Fruit fly (Drosophila melanogaster): Measurements from ENCODE around the gene CG4119.

The CG4119 gene

dm6 chrX:5649998-5650397 is 15.9 kb upstream of the CG4119 start:
- TF ChIP-seq Dll (optimal IDR thresholded peaks at IDR 0.05), result no peak
- no peak for TF ChIP-seq psq (optimal IDR thresholded peaks at IDR 0.05)
- TF ChIP-seq usp (GFP tag; optimal IDR thresholded peaks at IDR 0.05), result no peak
- no peak for TF ChIP-seq EcR (GFP tag; optimal IDR thresholded peaks at IDR 0.05)
- TF ChIP-seq CG8478 (optimal IDR thresholded peaks at IDR 0.05), result no peak
- no peak for TF ChIP-seq pan (optimal IDR thresholded peaks at IDR 0.05)

DNA sequence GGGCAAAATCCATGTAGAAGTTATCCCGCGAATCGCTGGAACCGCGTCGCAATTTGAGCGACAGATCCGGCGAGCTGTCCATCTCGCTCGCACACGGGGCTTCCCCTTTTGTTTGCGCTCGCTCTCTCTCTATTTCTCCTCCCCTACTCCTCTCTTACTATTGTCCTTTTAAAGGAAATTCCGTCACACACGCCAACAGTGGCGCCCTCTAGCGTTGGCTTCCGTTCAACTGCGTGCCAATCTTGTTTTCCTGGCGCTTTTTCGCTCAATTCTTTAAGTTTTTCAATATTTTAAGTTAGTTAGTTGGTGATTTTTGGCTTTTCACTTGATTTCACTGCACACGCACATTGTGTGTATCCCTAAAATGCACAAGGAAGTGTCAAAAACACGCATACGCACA is 3.9 kb upstream of the CG4119 start:
- TF ChIP-seq CG8478 (optimal IDR thresholded peaks at IDR 0.05), result no peak

dm6 chrX:5662761-5663160 is 3.1 kb upstream of the CG4119 start, which contains the start of gene OtopLc:
OtopLc (minus strand) TSS chrX:5662861.
- no peak for TF ChIP-seq CG8478 (optimal IDR thresholded peaks at IDR 0.05)
- TF ChIP-seq pan (optimal IDR thresholded peaks at IDR 0.05), result no peak
- no peak for TF ChIP-seq usp (GFP tag; optimal IDR thresholded peaks at IDR 0.05)
- no peak for TF ChIP-seq psq (optimal IDR thresholded peaks at IDR 0.05)
- TF ChIP-seq Dll (optimal IDR thresholded peaks at IDR 0.05), result no peak
- no peak for TF ChIP-seq EcR (GFP tag; optimal IDR thresholded peaks at IDR 0.05)

DNA sequence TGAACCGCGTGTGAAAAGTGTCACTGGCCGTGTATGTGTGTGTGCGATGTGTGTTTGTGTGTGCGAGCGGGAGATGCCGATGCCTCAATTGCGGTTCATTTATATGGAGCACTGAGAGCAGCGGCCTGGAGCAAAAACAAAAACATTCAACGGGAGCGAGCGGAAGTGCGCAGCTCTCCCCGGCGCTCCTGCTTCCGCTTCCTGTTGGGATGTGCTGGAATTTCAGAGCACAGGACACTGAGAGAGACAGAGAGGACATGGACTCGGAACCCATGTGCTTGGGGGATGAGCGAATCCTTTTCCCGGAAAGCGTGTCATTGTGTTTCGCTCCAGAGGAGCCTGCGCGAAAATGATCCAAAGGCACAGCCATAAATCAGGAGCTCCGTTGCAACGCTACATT is 1.6 kb upstream of the CG4119 start:
- TF ChIP-seq psq (optimal IDR thresholded peaks at IDR 0.05), result no peak
- no peak for TF ChIP-seq usp (GFP tag; optimal IDR thresholded peaks at IDR 0.05)
- TF ChIP-seq EcR (GFP tag; optimal IDR thresholded peaks at IDR 0.05), result no peak
- TF ChIP-seq Dll (optimal IDR thresholded peaks at IDR 0.05), result no peak

dm6 chrX:5671537-5672029 is 5.7 kb downstream of the CG4119 start, which contains the start of gene Rab18:
Rab18 (minus strand) TSS chrX:5671812.
- TF ChIP-seq Dll (optimal IDR thresholded peaks at IDR 0.05) (no peak), pan (optimal IDR thresholded peaks at IDR 0.05) (no peak), EcR (GFP tag; optimal IDR thresholded peaks at IDR 0.05) (no peak), psq (optimal IDR thresholded peaks at IDR 0.05) (no peak), CG8478 (optimal IDR thresholded peaks at IDR 0.05) (no peak), usp (GFP tag; optimal IDR thresholded peaks at IDR 0.05) (no peak)

dm6 chrX:5672243-5673051 is 6.6 kb downstream of the CG4119 start, which contains the start of gene RpL35:
RpL35 (plus strand) TSS chrX:5672401.
- TF ChIP-seq EcR (GFP tag; optimal IDR thresholded peaks at IDR 0.05), result no peak

- TF ChIP-seq pan (optimal IDR thresholded peaks at IDR 0.05), result no peak
- no peak for TF ChIP-seq psq (optimal IDR thresholded peaks at IDR 0.05)
- no peak for TF ChIP-seq EcR (GFP tag; optimal IDR thresholded peaks at IDR 0.05)
- TF ChIP-seq Dll (optimal IDR thresholded peaks at IDR 0.05), result no peak
- no peak for TF ChIP-seq usp (GFP tag; optimal IDR thresholded peaks at IDR 0.05)
- TF ChIP-seq CG8478 (optimal IDR thresholded peaks at IDR 0.05), result no peak
Measured at dm6 chrX:5676855-5677254, 11.0 kb downstream of the CG4119 start.

dm6 chrX:5677400-5678177 is 11.7 kb downstream of the CG4119 start:
- TF ChIP-seq EcR (GFP tag; optimal IDR thresholded peaks at IDR 0.05), result no peak
- no peak for TF ChIP-seq psq (optimal IDR thresholded peaks at IDR 0.05)
- no peak for TF ChIP-seq Dll (optimal IDR thresholded peaks at IDR 0.05)
- TF ChIP-seq usp (GFP tag; optimal IDR thresholded peaks at IDR 0.05), result no peak
- no peak for TF ChIP-seq CG8478 (optimal IDR thresholded peaks at IDR 0.05)
- TF ChIP-seq pan (optimal IDR thresholded peaks at IDR 0.05), result no peak

- TF ChIP-seq psq (optimal IDR thresholded peaks at IDR 0.05) (no peak), CG8478 (optimal IDR thresholded peaks at IDR 0.05) (no peak), pan (optimal IDR thresholded peaks at IDR 0.05) (no peak), usp (GFP tag; optimal IDR thresholded peaks at IDR 0.05) (no peak), Dll (optimal IDR thresholded peaks at IDR 0.05) (no peak), EcR (GFP tag; optimal IDR thresholded peaks at IDR 0.05) (no peak)
Measured at dm6 chrX:5678178-5678470, 12.3 kb downstream of the CG4119 start.

DNA sequence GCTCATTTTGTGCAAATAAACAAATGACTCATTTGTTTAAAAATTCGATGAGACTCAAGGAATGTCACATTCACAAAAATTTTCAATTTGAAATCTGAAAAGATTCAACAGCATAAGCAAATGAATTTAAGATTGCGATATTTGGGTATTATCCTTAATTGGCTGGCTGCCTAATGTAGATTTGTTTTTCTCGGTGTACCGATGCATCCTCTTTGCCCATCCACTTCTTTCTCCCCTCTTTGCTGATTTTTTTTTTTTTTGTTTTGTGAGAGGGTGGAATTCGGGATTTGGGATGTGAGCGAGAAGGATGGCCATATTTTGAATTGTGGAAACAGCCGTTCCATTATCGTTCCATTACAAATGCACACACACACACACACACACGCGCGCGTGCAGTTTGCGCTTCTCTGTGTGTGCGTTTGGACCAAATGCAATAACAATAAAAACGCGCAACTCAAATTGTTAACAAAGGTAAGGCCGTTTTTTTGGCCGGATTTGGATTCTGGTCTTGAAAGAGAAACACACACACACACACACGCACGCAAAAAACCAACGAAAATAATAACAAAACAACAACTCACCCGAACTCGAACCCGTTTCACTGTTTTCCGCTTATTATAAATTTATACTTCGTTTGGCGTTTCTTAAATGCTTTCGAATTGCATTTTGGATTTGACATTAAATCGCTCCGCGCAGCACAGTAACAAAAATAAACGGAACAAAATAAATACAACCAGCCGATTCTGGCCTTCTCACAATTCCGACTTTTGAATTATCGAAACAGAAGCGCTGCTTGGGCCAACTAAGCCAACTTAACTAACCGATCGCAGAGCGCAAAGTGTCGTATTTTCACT is 13.5 kb downstream of the CG4119 start:
- TF ChIP-seq CG8478 (optimal IDR thresholded peaks at IDR 0.05), result no peak
- no peak for TF ChIP-seq pan (optimal IDR thresholded peaks at IDR 0.05)
- no peak for TF ChIP-seq EcR (GFP tag; optimal IDR thresholded peaks at IDR 0.05)
- no peak for TF ChIP-seq psq (optimal IDR thresholded peaks at IDR 0.05)
- no peak for TF ChIP-seq Dll (optimal IDR thresholded peaks at IDR 0.05)
- no peak for TF ChIP-seq usp (GFP tag; optimal IDR thresholded peaks at IDR 0.05)

- TF ChIP-seq psq (optimal IDR thresholded peaks at IDR 0.05) (no peak), usp (GFP tag; optimal IDR thresholded peaks at IDR 0.05) (no peak), EcR (GFP tag; optimal IDR thresholded peaks at IDR 0.05) (no peak), Dll (optimal IDR thresholded peaks at IDR 0.05) (no peak), CG8478 (optimal IDR thresholded peaks at IDR 0.05) (no peak), pan (optimal IDR thresholded peaks at IDR 0.05) (no peak)
Measured at dm6 chrX:5679933-5680667, 14.2 kb downstream of the CG4119 start, which contains the start of the genes Tre1 and Gr5a. Tre1 (minus strand) TSS chrX:5679977. Gr5a (plus strand) TSS chrX:5680617.

Data from whole organism.